Worm (Caenorhabditis elegans) whole organism, L4/young adult: ENCODE measurements around the gene ubq-1.

Source experiments
- W03F9.2 ChIP-seq: fragments of 150-350 bp; optimal IDR thresholded peaks from 2 replicates; lab custom pipeline; 2014; ENCODE audit warnings: missing biosample characterization, missing genetic modification characterization
- dao-5 ChIP-seq: sonication (generic microtip); optimal IDR thresholded peaks from 2 replicates; lab custom pipeline; 2016; ENCODE audit warnings: missing genotype, missing genetic modification characterization, moderate library complexity, missing compliant biosample characterization
- him-1 ChIP-seq: sonication (generic microtip); optimal IDR thresholded peaks from 2 replicates; lab custom pipeline; 2016; ENCODE audit warnings: missing genotype, missing genetic modification reagents, missing genetic modification characterization, missing compliant biosample characterization

DNA sequence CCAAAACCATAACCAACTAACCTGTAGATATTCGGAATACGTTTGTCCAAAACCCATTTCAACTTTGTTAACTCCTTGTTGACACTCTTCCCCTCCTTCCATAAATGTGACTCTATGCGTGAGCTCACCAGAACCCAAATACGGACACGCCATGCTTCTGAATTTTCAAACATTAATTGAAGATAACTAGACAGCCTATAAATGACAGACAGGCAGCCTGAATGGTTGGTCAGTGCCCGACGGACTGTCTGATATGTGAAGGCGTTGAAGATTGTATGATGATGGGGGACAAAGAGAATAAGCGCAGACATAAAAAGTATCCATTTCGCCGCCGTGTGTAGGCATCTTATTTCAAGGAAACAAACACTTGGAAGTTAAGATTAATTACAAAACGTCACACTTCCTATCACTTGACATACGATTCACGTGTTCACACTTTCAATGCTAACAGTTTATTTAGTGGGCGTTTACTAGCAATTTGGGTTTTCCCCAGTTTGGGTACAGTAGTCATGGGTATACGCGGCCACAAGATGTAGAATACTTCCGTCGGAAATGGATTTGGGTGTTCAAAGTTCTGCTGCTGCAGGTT, 20.2 kb upstream of the ubq-1 start, which contains the start of the genes tdo-2 and C28H8.2:
- TF ChIP-seq him-1 (tag; lab: Kevin White, UChicago) (no peak), dao-5 (tag; lab: Kevin White, UChicago) (no peak), W03F9.2 (tag; lab: Kevin White, UChicago) (no peak)
